Worm (Caenorhabditis elegans): ENCODE results near the gene dbl-1.
A peak's percentile ranks its signal among the peaks of the same experiment; 100 is the strongest.

Gene dbl-1

ce11 chrV:6784853-6785492, 27.0 kb downstream of the dbl-1 start, which contains the start of the genes spn-4 and spe-39 (continued):
- TF ChIP-seq ceh-62 (tag; optimal IDR thresholded peaks at IDR 0.05) (no peak), skn-1 (tag; optimal IDR thresholded peaks at IDR 0.05) (no peak), pha-4 (GFP tag; IDR thresholded peaks at IDR 0.05) (peak; percentile 58; the same call in 1 of the 2 replicates), pha-4 (tag; optimal IDR thresholded peaks at IDR 0.05) (peak; percentile 31), fkh-10 (GFP tag; optimal IDR thresholded peaks at IDR 0.05) (peak; percentile 22), daf-12 (tag; optimal IDR thresholded peaks at IDR 0.05) (no peak), aly-2 (tag; optimal IDR thresholded peaks at IDR 0.05) (no peak), nhr-6 (tag; optimal IDR thresholded peaks at IDR 0.05) (peak; percentile 76), Y5F2A.4 (GFP tag; optimal IDR thresholded peaks at IDR 0.05) (no peak), lin-13 (GFP tag; optimal IDR thresholded peaks at IDR 0.05) (no peak), dpl-1 (GFP tag; optimal IDR thresholded peaks at IDR 0.05) (peak; percentile 94), Y48G9A.11 (GFP tag; IDR thresholded peaks at IDR 0.05) (no peak), pqm-1 (tag; optimal IDR thresholded peaks at IDR 0.05) (no peak), ceh-20 (GFP tag; IDR thresholded peaks at IDR 0.05) (peak; percentile 47; the same call in 1 of the 2 replicates), php-3 (GFP tag; IDR thresholded peaks at IDR 0.05) (no peak), zag-1 (tag; optimal IDR thresholded peaks at IDR 0.05) (no peak), ztf-11 (tag; optimal IDR thresholded peaks at IDR 0.05) (no peak), vab-7 (GFP tag; IDR thresholded peaks at IDR 0.05) (no peak), zip-11 (GFP tag; IDR thresholded peaks at IDR 0.05) (no peak), nhr-76 (tag; optimal IDR thresholded peaks at IDR 0.05) (no peak), set-16 (GFP tag; IDR thresholded peaks at IDR 0.05) (no peak), ZK546.5 (tag; optimal IDR thresholded peaks at IDR 0.05) (no peak), egl-27 (tag; optimal IDR thresholded peaks at IDR 0.05) (no peak), R02D3.7 (tag; optimal IDR thresholded peaks at IDR 0.05) (no peak), dve-1 (tag; optimal IDR thresholded peaks at IDR 0.05; ENCODE audit: insufficient read depth) (no peak), lin-29 (GFP tag; IDR thresholded peaks at IDR 0.05) (no peak), hlh-11 (tag; optimal IDR thresholded peaks at IDR 0.05) (peak; percentile 39), ZK337.2 (GFP tag; IDR thresholded peaks at IDR 0.05) (no peak), sdz-12 (GFP tag; optimal IDR thresholded peaks at IDR 0.05) (no peak), unc-39 (tag; optimal IDR thresholded peaks at IDR 0.05) (no peak), ama-1 (optimal IDR thresholded peaks at IDR 0.05) (no peak), mep-1 (tag; optimal IDR thresholded peaks at IDR 0.05) (no peak), Y75B8A.6 (GFP tag; IDR thresholded peaks at IDR 0.05) (no peak), D1046.2 (GFP tag; IDR thresholded peaks at IDR 0.05) (no peak)

ce11 chrV:6787906-6788430, 30.0 kb downstream of the dbl-1 start, which contains the start of gene ZC404.2:
ZC404.2 (plus strand) TSS chrV:6787952.
- TF ChIP-seq nhr-48 (tag; optimal IDR thresholded peaks at IDR 0.05) = no peak
- TF ChIP-seq snpc-4 (tag; optimal IDR thresholded peaks at IDR 0.05) = no peak
- no peak for TF ChIP-seq mxl-3 (GFP tag; optimal IDR thresholded peaks at IDR 0.05)
- TF ChIP-seq fos-1 (tag; optimal IDR thresholded peaks at IDR 0.05) = no peak
- TF ChIP-seq F10B5.3 (tag; optimal IDR thresholded peaks at IDR 0.05) = peak; percentile 32
- TF ChIP-seq mes-2 (tag; optimal IDR thresholded peaks at IDR 0.05; ENCODE audit: poor library complexity, severe bottlenecking) = peak; percentile 5
- no peak for TF ChIP-seq nhr-11 (tag; optimal IDR thresholded peaks at IDR 0.05)
- no peak for TF ChIP-seq snpc-1.2 (GFP tag; IDR thresholded peaks at IDR 0.05)
- TF ChIP-seq F49E8.2 (tag; optimal IDR thresholded peaks at IDR 0.05; ENCODE audit: borderline replicate concordance) = no peak
- TF ChIP-seq Y75B8A.6 (GFP tag; IDR thresholded peaks at IDR 0.05) = no peak
- no peak for TF ChIP-seq lin-1 (GFP tag; IDR thresholded peaks at IDR 0.05)
- no peak for TF ChIP-seq ZK337.2 (GFP tag; IDR thresholded peaks at IDR 0.05)
- no peak for TF ChIP-seq Y48G9A.11 (GFP tag; IDR thresholded peaks at IDR 0.05)
- no peak for TF ChIP-seq gei-8 (GFP tag; optimal IDR thresholded peaks at IDR 0.05)
- TF ChIP-seq lin-38 (GFP tag; IDR thresholded peaks at IDR 0.05) = peak; percentile 37; the same call in 1 of the 2 replicates
- TF ChIP-seq mxl-2 (GFP tag; conservative IDR thresholded peaks at IDR 0.05) = no peak
- TF ChIP-seq ceh-28 (tag; optimal IDR thresholded peaks at IDR 0.05) = no peak
- TF ChIP-seq zip-11 (GFP tag; IDR thresholded peaks at IDR 0.05) = no peak
- no peak for TF ChIP-seq dmd-8 (GFP tag; IDR thresholded peaks at IDR 0.05)
- TF ChIP-seq pha-4 (GFP tag; IDR thresholded peaks at IDR 0.05) = 0 out of 2 replicates have a peak, but pooled peaks have one; percentile 7
- TF ChIP-seq pha-4 (tag; optimal IDR thresholded peaks at IDR 0.05) = no peak
- no peak for TF ChIP-seq pqm-1 (tag; optimal IDR thresholded peaks at IDR 0.05)
- TF ChIP-seq attf-4 (tag; optimal IDR thresholded peaks at IDR 0.05) = no peak
- no peak for TF ChIP-seq ZK546.5 (tag; optimal IDR thresholded peaks at IDR 0.05)
- no peak for TF ChIP-seq nhr-6 (tag; optimal IDR thresholded peaks at IDR 0.05)
- no peak for TF ChIP-seq zfp-3 (GFP tag; conservative IDR thresholded peaks at IDR 0.05)
